Worm (Caenorhabditis elegans) whole organism, late embryonic: ENCODE results near the gene F44A2.7.

Experiments used
- F13H6.1 ChIP-seq: sonication (generic microtip); optimal IDR thresholded peaks from 2 replicates; lab custom pipeline; 2016; ENCODE audit warnings: missing genetic modification characterization, missing compliant biosample characterization
- K02D7.2 ChIP-seq: sonication (generic microtip); optimal IDR thresholded peaks from 2 replicates; lab custom pipeline; 2017; ENCODE audit warnings: mild to moderate bottlenecking, missing genetic modification characterization, missing compliant biosample characterization
- K09A11.1 ChIP-seq: sonication (generic microtip); optimal IDR thresholded peaks from 2 replicates; lab custom pipeline; 2017; ENCODE audit warnings: antibody characterized with exemption, mild to moderate bottlenecking, missing genetic modification characterization, missing compliant biosample characterization; ENCODE audit not compliant: insufficient read depth
- T23F11.4 ChIP-seq: fragments of 200-800 bp; sonication (Bioruptor generic); optimal IDR thresholded peaks from 2 replicates; lab custom pipeline; 2018; ENCODE audit warnings: mild to moderate bottlenecking, missing genetic modification characterization, missing compliant biosample characterization
- Y22D7AL.16 ChIP-seq: sonication (generic microtip); optimal IDR thresholded peaks from 2 replicates; lab custom pipeline; 2016; ENCODE audit warnings: missing genetic modification characterization, missing compliant biosample characterization
- ahr-1 ChIP-seq: sonication (generic microtip); optimal IDR thresholded peaks from 2 replicates; lab custom pipeline; 2016; ENCODE audit warnings: missing genetic modification characterization, missing compliant biosample characterization
- ceh-14 ChIP-seq: sonication (generic microtip); optimal IDR thresholded peaks from 2 replicates; lab custom pipeline; 2016; ENCODE audit warnings: missing genotype, missing genetic modification characterization, missing compliant biosample characterization
- ceh-18 ChIP-seq: sonication (generic microtip); optimal IDR thresholded peaks from 2 replicates; lab custom pipeline; 2016; ENCODE audit warnings: missing genetic modification characterization, missing compliant biosample characterization
- ceh-2 ChIP-seq: sonication (generic microtip); optimal IDR thresholded peaks from 2 replicates; lab custom pipeline; 2016; ENCODE audit warnings: missing genotype, missing genetic modification characterization, missing compliant biosample characterization
- ceh-22 ChIP-seq: sonication (generic microtip); optimal IDR thresholded peaks from 2 replicates; lab custom pipeline; 2017; ENCODE audit warnings: missing biosample characterization, missing genetic modification characterization
- ceh-30 ChIP-seq: fragments of 150-350 bp; optimal IDR thresholded peaks from 2 replicates; lab custom pipeline; 2014; ENCODE audit warnings: missing biosample characterization, missing genetic modification characterization
- ceh-31 ChIP-seq: sonication (generic microtip); optimal IDR thresholded peaks from 2 replicates; lab custom pipeline; 2016; ENCODE audit warnings: missing genetic modification characterization, missing compliant biosample characterization
- ceh-9 ChIP-seq: sonication (generic microtip); optimal IDR thresholded peaks from 2 replicates; lab custom pipeline; 2016; ENCODE audit warnings: mild to moderate bottlenecking, missing genetic modification characterization, inconsistent platforms, missing compliant biosample characterization
- che-1 ChIP-seq: sonication (generic microtip); optimal IDR thresholded peaks from 2 replicates; lab custom pipeline; 2016; ENCODE audit warnings: mild to moderate bottlenecking, missing genetic modification characterization, missing compliant biosample characterization
- dmd-4 ChIP-seq: sonication (generic microtip); optimal IDR thresholded peaks from 2 replicates; lab custom pipeline; 2016; ENCODE audit warnings: borderline replicate concordance, missing genetic modification characterization, missing compliant biosample characterization
- elt-2 ChIP-seq: sonication (generic microtip); optimal IDR thresholded peaks from 2 replicates; lab custom pipeline; 2016; ENCODE audit warnings: missing genetic modification reagents, missing genetic modification characterization, missing compliant biosample characterization
- elt-4 ChIP-seq: sonication (generic microtip); optimal IDR thresholded peaks from 2 replicates; lab custom pipeline; 2016; ENCODE audit warnings: missing genetic modification characterization, missing compliant biosample characterization
- eyg-1 ChIP-seq: sonication (generic microtip); optimal IDR thresholded peaks from 2 replicates; lab custom pipeline; 2016; ENCODE audit warnings: missing genotype, missing genetic modification characterization, missing compliant biosample characterization
- gmeb-2 ChIP-seq: sonication (generic microtip); optimal IDR thresholded peaks from 2 replicates; lab custom pipeline; 2016; ENCODE audit warnings: missing genetic modification characterization, inconsistent platforms, missing compliant biosample characterization
- hlh-13 ChIP-seq: fragments of 200-800 bp; sonication (Bioruptor generic); optimal IDR thresholded peaks from 2 replicates; lab custom pipeline; 2018; ENCODE audit warnings: mild to moderate bottlenecking, missing genetic modification characterization, missing compliant biosample characterization
- hlh-15 ChIP-seq: sonication (generic microtip); optimal IDR thresholded peaks from 2 replicates; lab custom pipeline; 2016; ENCODE audit warnings: missing genetic modification characterization, missing compliant biosample characterization
- hlh-8 ChIP-seq: sonication (generic microtip); optimal IDR thresholded peaks from 2 replicates; lab custom pipeline; 2016; ENCODE audit warnings: missing genotype, missing genetic modification characterization, missing compliant biosample characterization
- lin-11 ChIP-seq: fragments of 200-800 bp; sonication (Bioruptor generic); optimal IDR thresholded peaks from 2 replicates; lab custom pipeline; 2018; ENCODE audit warnings: mild to moderate bottlenecking, missing genetic modification characterization, missing compliant biosample characterization
- nfya-1 ChIP-seq: sonication (generic microtip); optimal IDR thresholded peaks from 2 replicates; lab custom pipeline; 2017; ENCODE audit warnings: missing genetic modification characterization, mild to moderate bottlenecking, missing compliant biosample characterization, antibody characterized with exemption, moderate library complexity
- nhr-11 ChIP-seq: fragments of 150-350 bp; optimal IDR thresholded peaks from 2 replicates; lab custom pipeline; 2014; ENCODE audit warnings: missing biosample characterization, missing genetic modification characterization
- nhr-232 ChIP-seq: sonication (generic microtip); optimal IDR thresholded peaks from 2 replicates; lab custom pipeline; 2016; ENCODE audit warnings: missing genetic modification characterization, missing compliant biosample characterization
- pag-3 ChIP-seq: sonication (generic microtip); optimal IDR thresholded peaks from 2 replicates; lab custom pipeline; 2016; ENCODE audit warnings: missing compliant biosample characterization, missing genetic modification characterization, borderline replicate concordance
- pha-4 ChIP-seq: fragments of 150-350 bp; optimal IDR thresholded peaks from 2 replicates; lab custom pipeline; 2018; ENCODE audit warnings: missing biosample characterization, missing genetic modification reagents, missing genetic modification characterization
- pqm-1 ChIP-seq: sonication (generic microtip); optimal IDR thresholded peaks from 2 replicates; lab custom pipeline; 2016; ENCODE audit warnings: missing genetic modification characterization, missing compliant biosample characterization
- pros-1 ChIP-seq: fragments of 150-350 bp; optimal IDR thresholded peaks from 2 replicates; lab custom pipeline; 2014; ENCODE audit warnings: missing biosample characterization, missing genetic modification reagents, missing genetic modification characterization
- sox-2 ChIP-seq: fragments of 200-800 bp; sonication (Bioruptor generic); IDR thresholded peaks from 2 replicates; pipeline ENCODE4 v1.3.6; 2022; ENCODE audit warnings: missing genetic modification reagents, missing genetic modification characterization, missing compliant biosample characterization
- sox-4 ChIP-seq: sonication (generic microtip); optimal IDR thresholded peaks from 2 replicates; lab custom pipeline; 2017; ENCODE audit warnings: mild to moderate bottlenecking, missing genetic modification characterization, inconsistent platforms, missing compliant biosample characterization
- syd-9 ChIP-seq: sonication (generic microtip); optimal IDR thresholded peaks from 2 replicates; lab custom pipeline; 2016; ENCODE audit warnings: mild to moderate bottlenecking, missing genetic modification characterization, moderate library complexity, missing compliant biosample characterization
- tbx-7 ChIP-seq: sonication (generic microtip); optimal IDR thresholded peaks from 2 replicates; lab custom pipeline; 2016; ENCODE audit warnings: missing genotype, missing genetic modification characterization, missing compliant biosample characterization
- unc-42 ChIP-seq: sonication (generic microtip); optimal IDR thresholded peaks from 2 replicates; lab custom pipeline; 2016; ENCODE audit warnings: missing genotype, missing genetic modification characterization, missing compliant biosample characterization
- unc-86 ChIP-seq: sonication (generic microtip); optimal IDR thresholded peaks from 2 replicates; lab custom pipeline; 2016; ENCODE audit warnings: missing genetic modification characterization, missing compliant biosample characterization
- ztf-16 ChIP-seq: sonication (generic microtip); optimal IDR thresholded peaks from 2 replicates; lab custom pipeline; 2017; ENCODE audit warnings: missing genetic modification characterization, missing compliant biosample characterization

The F44A2.7 gene

ce11 chrV:9326903-9327302, 5.6 kb downstream of the F44A2.7 start:
- TF ChIP-seq pha-4 (tag; lab: Kevin White, UChicago) (no peak), hlh-13 (GFP tag; lab: Kevin White, UChicago) (no peak), gmeb-2 (tag; lab: Kevin White, UChicago) (no peak), ceh-22 (tag; lab: Kevin White, UChicago) (no peak), ceh-18 (tag; lab: Kevin White, UChicago) (no peak), ceh-2 (tag; lab: Kevin White, UChicago) (no peak), hlh-15 (no peak), ceh-31 (no peak), sox-4 (no peak), ceh-9 (tag; lab: Kevin White, UChicago) (no peak), F13H6.1 (no peak), pag-3 (tag; lab: Kevin White, UChicago) (no peak), elt-4 (tag; lab: Kevin White, UChicago) (no peak)

- TF ChIP-seq hlh-8 (tag; lab: Kevin White, UChicago): no peak
- no peak for TF ChIP-seq che-1 (tag; lab: Kevin White, UChicago)
- TF ChIP-seq elt-2 (tag; lab: Kevin White, UChicago): no peak
- no peak for TF ChIP-seq unc-86 (tag; lab: Kevin White, UChicago)
- no peak for TF ChIP-seq T23F11.4 (GFP tag; lab: Kevin White, UChicago)
- TF ChIP-seq ceh-22 (tag; lab: Kevin White, UChicago): no peak
- no peak for TF ChIP-seq ceh-18 (tag; lab: Kevin White, UChicago)
- no peak for TF ChIP-seq K09A11.1
- TF ChIP-seq unc-42: no peak
- no peak for TF ChIP-seq sox-2 (GFP tag; lab: Robert Waterston, UW)
- TF ChIP-seq K02D7.2: no peak
- no peak for TF ChIP-seq ztf-16 (tag; lab: Kevin White, UChicago)
- TF ChIP-seq nfya-1 (tag; lab: Kevin White, UChicago): no peak
- TF ChIP-seq eyg-1 (tag; lab: Kevin White, UChicago): no peak
- TF ChIP-seq lin-11 (tag; lab: Kevin White, UChicago): no peak
- no peak for TF ChIP-seq dmd-4 (tag; lab: Kevin White, UChicago)
- TF ChIP-seq gmeb-2 (tag; lab: Kevin White, UChicago): no peak
- TF ChIP-seq F13H6.1: no peak
- no peak for TF ChIP-seq nhr-11 (tag; lab: Kevin White, UChicago)
- TF ChIP-seq pqm-1 (tag; lab: Kevin White, UChicago): no peak
Measured at ce11 chrV:9327691-9328090, 6.4 kb downstream of the F44A2.7 start.

- no peak for TF ChIP-seq sox-4
- TF ChIP-seq pqm-1 (tag; lab: Kevin White, UChicago): no peak
- no peak for TF ChIP-seq ceh-30 (tag; lab: Kevin White, UChicago)
- no peak for TF ChIP-seq ceh-18 (tag; lab: Kevin White, UChicago)
- TF ChIP-seq nfya-1 (tag; lab: Kevin White, UChicago): no peak
- no peak for TF ChIP-seq elt-2 (tag; lab: Kevin White, UChicago)
- TF ChIP-seq Y22D7AL.16 (tag; lab: Kevin White, UChicago): no peak
- TF ChIP-seq nhr-232: no peak
- TF ChIP-seq ahr-1: no peak
- no peak for TF ChIP-seq tbx-7 (tag; lab: Kevin White, UChicago)
- no peak for TF ChIP-seq hlh-15
- no peak for TF ChIP-seq hlh-8 (tag; lab: Kevin White, UChicago)
- no peak for TF ChIP-seq syd-9
- TF ChIP-seq pros-1 (tag; lab: Kevin White, UChicago): no peak
- no peak for TF ChIP-seq ceh-22 (tag; lab: Kevin White, UChicago)
- no peak for TF ChIP-seq sox-2 (GFP tag; lab: Robert Waterston, UW)
- TF ChIP-seq ceh-14 (tag; lab: Kevin White, UChicago): no peak
Measured at ce11 chrV:9328670-9329069, 7.4 kb downstream of the F44A2.7 start, which contains the start of gene K07B1.4. Gene K07B1.4 (plus strand): TSS chrV:9328970.
